Worm (Caenorhabditis elegans) whole organism, L1 larva: ENCODE results near the gene wrt-9.

Experiments used
- C34B4.2 ChIP-seq: sonication (generic microtip); optimal IDR thresholded peaks from 2 replicates; lab custom pipeline; 2017; ENCODE audit warnings: mild to moderate bottlenecking, missing genetic modification characterization, missing compliant biosample characterization
- aha-1 ChIP-seq: fragments of 150-350 bp; optimal IDR thresholded peaks from 2 replicates; lab custom pipeline; 2014; ENCODE audit warnings: missing biosample characterization, missing genetic modification characterization
- alr-1 ChIP-seq: fragments of 200-800 bp; sonication (Bioruptor generic); optimal IDR thresholded peaks from 2 replicates; lab custom pipeline; 2018; ENCODE audit warnings: borderline replicate concordance, mild to moderate bottlenecking, missing genetic modification characterization, missing compliant biosample characterization
- ceh-63 ChIP-seq: fragments of 200-800 bp; sonication (Bioruptor generic); optimal IDR thresholded peaks from 2 replicates; lab custom pipeline; 2018; ENCODE audit warnings: mild to moderate bottlenecking, missing genetic modification characterization, missing compliant biosample characterization
- ceh-82 ChIP-seq, 3 experiments: fragments of 150-350 bp in 1 of 3; sonication (generic microtip) in 2 of 3; optimal IDR thresholded peaks; 2 replicates each; lab custom pipeline; 2014 to 2017; ENCODE audit warnings: missing biosample characterization in 3 of 3, missing genetic modification characterization in 3 of 3
- ceh-90 ChIP-seq: sonication (generic microtip); optimal IDR thresholded peaks from 2 replicates; lab custom pipeline; 2016; ENCODE audit warnings: missing genetic modification characterization, missing compliant biosample characterization
- dsc-1 ChIP-seq: sonication (generic microtip); optimal IDR thresholded peaks from 2 replicates; lab custom pipeline; 2016; ENCODE audit warnings: mild to moderate bottlenecking, missing genetic modification characterization, missing compliant biosample characterization
- fkh-10 ChIP-seq: sonication (generic microtip); optimal IDR thresholded peaks from 2 replicates; lab custom pipeline; 2017; ENCODE audit warnings: missing biosample characterization, missing genetic modification reagents, missing genetic modification characterization
- hlh-17 ChIP-seq: fragments of 200-800 bp; sonication (Bioruptor generic); optimal IDR thresholded peaks from 2 replicates; lab custom pipeline; 2018; ENCODE audit warnings: missing genetic modification characterization, mild to moderate bottlenecking, missing compliant biosample characterization, moderate library complexity, borderline replicate concordance
- hlh-4 ChIP-seq: sonication (generic microtip); optimal IDR thresholded peaks from 2 replicates; lab custom pipeline; 2016; ENCODE audit warnings: mild to moderate bottlenecking, missing genetic modification characterization, missing compliant biosample characterization
- hpl-2 ChIP-seq: fragments of 150-350 bp; optimal IDR thresholded peaks from 2 replicates; lab custom pipeline; 2014; ENCODE audit warnings: missing biosample characterization, missing genetic modification reagents, missing genetic modification characterization
- isw-1 ChIP-seq: fragments of 200-800 bp; sonication (Bioruptor generic); IDR thresholded peaks from 2 replicates; pipeline ENCODE4 v1.3.6; 2022; ENCODE audit warnings: missing genetic modification characterization, missing compliant biosample characterization
- jun-1 ChIP-seq: fragments of 150-350 bp; optimal IDR thresholded peaks from 2 replicates; lab custom pipeline; 2014; ENCODE audit warnings: missing biosample characterization, missing genetic modification reagents, missing genetic modification characterization
- lin-35 ChIP-seq, 2 experiments: fragments of 150-350 bp; optimal IDR thresholded peaks; 2 replicates each; lab custom pipeline; 2014; ENCODE audit warnings: missing biosample characterization in 2 of 2, missing genetic modification characterization in 2 of 2, missing genetic modification reagents in 2 of 2
- mdl-1 ChIP-seq, 2 experiments: fragments of 150-350 bp; optimal IDR thresholded peaks; 2 replicates each; lab custom pipeline; 2014 to 2017; ENCODE audit warnings: missing biosample characterization in 2 of 2, missing genetic modification characterization in 2 of 2, inconsistent platforms in 1 of 2
- nhr-11 ChIP-seq: fragments of 150-350 bp; optimal IDR thresholded peaks from 2 replicates; lab custom pipeline; 2014; ENCODE audit warnings: missing biosample characterization, missing genetic modification characterization
- nhr-19 ChIP-seq: fragments of 200-800 bp; sonication (Bioruptor generic); conservative IDR thresholded peaks from 2 replicates; pipeline ENCODE4 v1.3.6; 2022; ENCODE audit warnings: missing genetic modification characterization, missing compliant biosample characterization
- nhr-71 ChIP-seq: sonication (generic microtip); optimal IDR thresholded peaks from 2 replicates; lab custom pipeline; 2016; ENCODE audit warnings: mild to moderate bottlenecking, missing genetic modification characterization, moderate library complexity, missing compliant biosample characterization
- pag-3 ChIP-seq: sonication (generic microtip); optimal IDR thresholded peaks from 2 replicates; lab custom pipeline; 2017; ENCODE audit warnings: missing genetic modification characterization, mild to moderate bottlenecking, missing compliant biosample characterization, antibody characterized with exemption, borderline replicate concordance; ENCODE audit not compliant: insufficient read depth
- pax-3 ChIP-seq: fragments of 200-800 bp; sonication (Bioruptor generic); optimal IDR thresholded peaks from 2 replicates; lab custom pipeline; 2018; ENCODE audit warnings: mild to moderate bottlenecking, missing genetic modification characterization, moderate library complexity, missing compliant biosample characterization
- pqm-1 ChIP-seq: sonication (generic microtip); optimal IDR thresholded peaks from 3 replicates; lab custom pipeline; 2017; ENCODE audit warnings: missing biosample characterization, missing genetic modification characterization
- sox-4 ChIP-seq: sonication (generic microtip); optimal IDR thresholded peaks from 2 replicates; lab custom pipeline; 2016; ENCODE audit warnings: missing genetic modification characterization, missing compliant biosample characterization
- sup-37 ChIP-seq: fragments of 200-800 bp; sonication (Bioruptor generic); optimal IDR thresholded peaks from 2 replicates; lab custom pipeline; 2018; ENCODE audit warnings: mild to moderate bottlenecking, missing genetic modification characterization, missing compliant biosample characterization
- tlp-1 ChIP-seq: fragments of 150-350 bp; optimal IDR thresholded peaks from 2 replicates; lab custom pipeline; 2014; ENCODE audit warnings: missing biosample characterization, missing genetic modification characterization
- unc-30 ChIP-seq: sonication (generic microtip); optimal IDR thresholded peaks from 2 replicates; lab custom pipeline; 2017; ENCODE audit warnings: missing biosample characterization, missing genetic modification characterization
- unc-62 ChIP-seq: fragments of 150-350 bp; optimal IDR thresholded peaks from 2 replicates; lab custom pipeline; 2014; ENCODE audit warnings: missing biosample characterization, missing genetic modification reagents, missing genetic modification characterization
- vab-15 ChIP-seq: sonication (generic microtip); optimal IDR thresholded peaks from 2 replicates; lab custom pipeline; 2017; ENCODE audit warnings: missing genotype, mild to moderate bottlenecking, missing genetic modification characterization, missing compliant biosample characterization
- xbp-1 ChIP-seq: sonication (generic microtip); optimal IDR thresholded peaks from 2 replicates; lab custom pipeline; 2016; ENCODE audit warnings: missing genetic modification characterization, missing compliant biosample characterization
- zag-1 ChIP-seq: fragments of 150-350 bp; optimal IDR thresholded peaks from 2 replicates; lab custom pipeline; 2014; ENCODE audit warnings: missing biosample characterization, missing genetic modification characterization
- ztf-11 ChIP-seq, 2 experiments: sonication (generic microtip); optimal IDR thresholded peaks; 2 replicates each; lab custom pipeline; 2016 to 2017; ENCODE audit warnings: missing genetic modification characterization in 2 of 2, missing biosample characterization in 1 of 2, missing compliant biosample characterization in 1 of 2

The wrt-9 gene

ce11 chrX:1629746-1630145 is 53.3 kb downstream of the wrt-9 start:
- TF ChIP-seq pag-3 (tag; lab: Kevin White, UChicago), result no peak
- TF ChIP-seq lin-35 (GFP tag; optimal IDR thresholded peaks at IDR 0.05; lab: Kevin White, UChicago), result no peak
- no peak for TF ChIP-seq jun-1 (tag; lab: Kevin White, UChicago)
- TF ChIP-seq mdl-1 (tag; optimal IDR thresholded peaks at IDR 0.05; lab: Kevin White, UChicago), result no peak
- TF ChIP-seq xbp-1, result no peak
- no peak for TF ChIP-seq hlh-4
- TF ChIP-seq sup-37 (GFP tag; lab: Kevin White, UChicago), result no peak
- TF ChIP-seq fkh-10 (GFP tag; lab: Kevin White, UChicago), result no peak
- no peak for TF ChIP-seq sox-4 (tag; lab: Kevin White, UChicago)
- no peak for TF ChIP-seq unc-62 (GFP tag; lab: Kevin White, UChicago)
- no peak for TF ChIP-seq pqm-1 (tag; lab: Kevin White, UChicago)
- no peak for TF ChIP-seq isw-1 (GFP tag; lab: Robert Waterston, UW)
- no peak for TF ChIP-seq aha-1 (tag; lab: Kevin White, UChicago)
- TF ChIP-seq nhr-19 (GFP tag; lab: Robert Waterston, UW), result no peak
- no peak for TF ChIP-seq nhr-11 (tag; lab: Kevin White, UChicago)

DNA sequence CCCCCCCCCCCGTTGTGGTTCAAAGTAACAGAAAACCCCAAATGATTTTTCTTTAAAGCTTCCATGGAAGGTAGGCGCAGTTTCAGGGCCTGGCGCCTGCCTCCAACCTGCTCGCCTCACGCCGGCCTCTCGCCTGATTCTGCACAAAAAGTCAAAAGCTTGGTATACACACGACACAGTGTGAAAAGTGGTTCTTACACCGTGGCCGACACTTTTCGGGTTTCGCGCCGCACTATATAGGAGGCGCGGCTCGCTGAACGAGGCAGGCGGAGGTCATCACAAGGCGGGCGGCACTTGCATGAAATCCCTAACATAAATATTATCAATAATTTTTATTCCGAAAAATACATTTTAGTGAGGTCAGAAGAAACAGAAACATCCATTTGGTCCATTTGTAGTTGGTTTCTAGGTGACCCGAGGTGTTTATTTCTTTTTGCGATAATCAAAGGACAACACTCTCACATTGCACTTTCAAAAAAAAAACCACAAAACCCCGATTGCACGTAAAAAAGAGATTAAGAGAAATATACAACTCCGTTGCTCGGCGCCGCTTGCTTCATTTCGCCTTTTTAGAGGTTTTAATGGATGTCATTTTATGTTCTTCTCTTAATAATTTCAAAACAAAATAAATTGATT is 54.6 kb downstream of the wrt-9 start, which contains the start of gene ZK380.2:
Gene ZK380.2, plus strand, starts transcription at position 586 of the 636 bp plus-strand sequence.
- TF ChIP-seq pax-3 (tag; lab: Kevin White, UChicago), result no peak
- no peak for TF ChIP-seq fkh-10 (GFP tag; lab: Kevin White, UChicago)
- no peak for TF ChIP-seq C34B4.2 (tag; lab: Kevin White, UChicago)
- no peak for TF ChIP-seq ceh-63 (GFP tag; lab: Kevin White, UChicago)
- TF ChIP-seq nhr-71 (tag; lab: Kevin White, UChicago), result no peak
- no peak for TF ChIP-seq alr-1 (tag; lab: Kevin White, UChicago)
- no peak for TF ChIP-seq ceh-90
- no peak for TF ChIP-seq dsc-1 (tag; lab: Kevin White, UChicago)
- TF ChIP-seq hlh-17 (GFP tag; lab: Kevin White, UChicago), result no peak
- TF ChIP-seq ceh-82 (tag; optimal IDR thresholded peaks at IDR 0.05; lab: Kevin White, UChicago), result no peak
- TF ChIP-seq unc-30 (tag; lab: Kevin White, UChicago), result no peak
- TF ChIP-seq zag-1 (tag; lab: Kevin White, UChicago), result no peak
- TF ChIP-seq jun-1 (tag; lab: Kevin White, UChicago), result no peak
- TF ChIP-seq tlp-1 (tag; lab: Kevin White, UChicago), result no peak
- no peak for TF ChIP-seq vab-15 (tag; lab: Kevin White, UChicago)
- TF ChIP-seq pag-3 (tag; lab: Kevin White, UChicago), result no peak
- no peak for TF ChIP-seq mdl-1 (tag; optimal IDR thresholded peaks at IDR 0.05; lab: Kevin White, UChicago)
- no peak for TF ChIP-seq hpl-2 (GFP tag; lab: Kevin White, UChicago)
- TF ChIP-seq unc-62 (GFP tag; lab: Kevin White, UChicago), result no peak
- no peak for TF ChIP-seq ztf-11 (tag; optimal IDR thresholded peaks at IDR 0.05; lab: Kevin White, UChicago)
